Worm (Caenorhabditis elegans): ENCODE results near the gene spn-4.
A peak's percentile ranks its signal among the peaks of the same experiment; 100 is the strongest.

Gene spn-4

ce11 chrV:6806340-6806739 lies 21.6 kb upstream of the spn-4 start, which contains the start of gene dmsr-12:
Gene dmsr-12, minus strand, starts transcription at chrV:6806440.
- TF ChIP-seq fkh-6 (tag; optimal IDR thresholded peaks at IDR 0.05), result no peak
- TF ChIP-seq pag-3 (tag; optimal IDR thresholded peaks at IDR 0.05; ENCODE audit: borderline replicate concordance), result no peak

DNA sequence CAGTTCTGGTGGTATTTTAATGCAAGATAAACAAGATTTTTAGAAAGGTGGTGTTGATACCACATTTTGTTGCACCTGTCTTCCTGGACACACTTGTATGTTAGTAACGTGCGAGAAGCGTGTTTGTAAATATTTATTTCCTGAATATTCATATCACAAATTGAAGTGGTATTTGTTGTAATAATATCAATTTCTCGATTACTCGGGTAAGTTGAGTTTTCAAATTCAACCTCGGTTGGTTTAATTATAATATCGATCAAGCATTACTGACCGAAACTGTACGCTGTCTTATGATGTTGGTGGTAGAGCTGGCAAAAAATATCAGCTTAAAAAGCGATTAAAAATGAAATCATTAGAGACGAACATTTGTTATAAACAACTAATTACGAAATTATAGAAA lies 19.3 kb upstream of the spn-4 start, which contains the start of gene dmsr-11:
Gene dmsr-11 (minus strand): TSS at position 101 of the 400 bp plus-strand sequence.
- TF ChIP-seq sox-2 (GFP tag; IDR thresholded peaks at IDR 0.05) (no peak), unc-55 (GFP tag; optimal IDR thresholded peaks at IDR 0.05) (no peak), tbx-2 (tag; optimal IDR thresholded peaks at IDR 0.05) (no peak), ceh-48 (tag; optimal IDR thresholded peaks at IDR 0.05) (no peak), ceh-31 (tag; optimal IDR thresholded peaks at IDR 0.05) (no peak), hlh-13 (GFP tag; optimal IDR thresholded peaks at IDR 0.05) (no peak), unc-3 (GFP tag; conservative IDR thresholded peaks at IDR 0.05) (no peak), unc-3 (tag; optimal IDR thresholded peaks at IDR 0.05) (no peak), pha-2 (tag; optimal IDR thresholded peaks at IDR 0.05) (no peak), sdc-2 (tag; optimal IDR thresholded peaks at IDR 0.05) (no peak), ets-4 (tag; optimal IDR thresholded peaks at IDR 0.05) (no peak), ahr-1 (tag; optimal IDR thresholded peaks at IDR 0.05) (no peak)

ce11 chrV:6801850-6802249 lies 17.1 kb upstream of the spn-4 start, which contains the start of gene dmsr-10:
Gene dmsr-10, minus strand, starts transcription at chrV:6801950.
- TF ChIP-seq fkh-6 (tag; optimal IDR thresholded peaks at IDR 0.05) (no peak), ets-4 (tag; optimal IDR thresholded peaks at IDR 0.05) (no peak), pat-9 (tag; optimal IDR thresholded peaks at IDR 0.05) (no peak), gmeb-2 (tag; optimal IDR thresholded peaks at IDR 0.05) (no peak), npax-4 (tag; optimal IDR thresholded peaks at IDR 0.05) (no peak), fax-1 (tag; optimal IDR thresholded peaks at IDR 0.05) (no peak), ztf-16 (tag; optimal IDR thresholded peaks at IDR 0.05) (no peak), pqm-1 (tag; optimal IDR thresholded peaks at IDR 0.05) (no peak), ama-1 (optimal IDR thresholded peaks at IDR 0.05) (no peak), unc-3 (GFP tag; conservative IDR thresholded peaks at IDR 0.05) (no peak), unc-3 (tag; optimal IDR thresholded peaks at IDR 0.05) (no peak)

- TF ChIP-seq hlh-8 (tag; optimal IDR thresholded peaks at IDR 0.05) (no peak), nhr-11 (tag; optimal IDR thresholded peaks at IDR 0.05) (no peak), rnt-1 (tag; optimal IDR thresholded peaks at IDR 0.05) (no peak), ztf-16 (tag; optimal IDR thresholded peaks at IDR 0.05) (no peak), K09A11.1 (tag; optimal IDR thresholded peaks at IDR 0.05; ENCODE audit: insufficient read depth) (no peak), pha-2 (tag; optimal IDR thresholded peaks at IDR 0.05) (no peak), ceh-6 (GFP tag; optimal IDR thresholded peaks at IDR 0.05) (no peak), sox-2 (GFP tag; IDR thresholded peaks at IDR 0.05) (no peak), ttx-3 (tag; optimal IDR thresholded peaks at IDR 0.05) (no peak), ceh-30 (tag; optimal IDR thresholded peaks at IDR 0.05) (no peak), unc-3 (GFP tag; conservative IDR thresholded peaks at IDR 0.05) (no peak), unc-3 (tag; optimal IDR thresholded peaks at IDR 0.05) (no peak), ceh-45 (GFP tag; IDR thresholded peaks at IDR 0.05) (no peak), dmd-4 (tag; optimal IDR thresholded peaks at IDR 0.05; ENCODE audit: borderline replicate concordance) (no peak), ceh-18 (tag; optimal IDR thresholded peaks at IDR 0.05) (no peak), hlh-15 (tag; optimal IDR thresholded peaks at IDR 0.05) (no peak), madf-2 (tag; optimal IDR thresholded peaks at IDR 0.05) (no peak), lin-11 (tag; optimal IDR thresholded peaks at IDR 0.05) (no peak), syd-9 (tag; optimal IDR thresholded peaks at IDR 0.05) (no peak)
Measured at ce11 chrV:6799564-6799963, 14.9 kb upstream of the spn-4 start, which contains the start of gene dmsr-9. Gene dmsr-9, minus strand, starts transcription at chrV:6799664.

DNA sequence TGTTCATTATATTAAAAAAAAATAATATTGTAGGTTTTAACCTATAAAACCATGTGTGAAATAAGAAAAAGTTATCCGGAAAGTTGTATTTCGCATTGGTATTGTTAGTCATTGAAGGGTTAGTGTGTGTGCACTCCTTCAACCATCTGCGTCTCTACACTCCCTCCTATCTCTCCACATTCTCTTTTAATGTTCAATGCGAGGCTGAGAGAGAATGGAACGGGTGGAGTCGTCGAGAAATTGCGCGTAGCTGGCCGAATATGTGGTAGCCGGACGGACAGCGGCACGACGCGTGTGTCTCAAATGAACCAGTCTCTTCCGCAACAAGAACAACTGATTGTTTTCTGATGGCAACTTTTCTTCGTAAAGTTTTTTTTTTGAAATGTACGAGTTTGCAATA lies 12.2 kb upstream of the spn-4 start:
- TF ChIP-seq ets-4 (tag; optimal IDR thresholded peaks at IDR 0.05), result no peak
- TF ChIP-seq che-1 (tag; optimal IDR thresholded peaks at IDR 0.05), result no peak
- TF ChIP-seq ceh-9 (tag; optimal IDR thresholded peaks at IDR 0.05), result no peak
- no peak for TF ChIP-seq C38D4.7 (GFP tag; optimal IDR thresholded peaks at IDR 0.05)
- no peak for TF ChIP-seq madf-2 (tag; optimal IDR thresholded peaks at IDR 0.05)
- no peak for TF ChIP-seq unc-55 (GFP tag; optimal IDR thresholded peaks at IDR 0.05)
- no peak for TF ChIP-seq ceh-18 (tag; optimal IDR thresholded peaks at IDR 0.05)
- TF ChIP-seq hlh-6 (tag; optimal IDR thresholded peaks at IDR 0.05), result no peak
- TF ChIP-seq ceh-31 (tag; optimal IDR thresholded peaks at IDR 0.05), result peak; percentile 52
- no peak for TF ChIP-seq ceh-45 (GFP tag; IDR thresholded peaks at IDR 0.05)
- TF ChIP-seq gmeb-2 (tag; optimal IDR thresholded peaks at IDR 0.05), result no peak
- TF ChIP-seq zip-5 (tag; optimal IDR thresholded peaks at IDR 0.05), result no peak
- no peak for TF ChIP-seq lim-6 (tag; optimal IDR thresholded peaks at IDR 0.05)
- TF ChIP-seq rnt-1 (tag; optimal IDR thresholded peaks at IDR 0.05), result no peak
- no peak for TF ChIP-seq ttx-3 (tag; optimal IDR thresholded peaks at IDR 0.05)
- peak; percentile 28 for TF ChIP-seq pha-2 (tag; optimal IDR thresholded peaks at IDR 0.05)
- TF ChIP-seq nfya-1 (tag; optimal IDR thresholded peaks at IDR 0.05), result peak; percentile 22
- TF ChIP-seq sox-2 (GFP tag; IDR thresholded peaks at IDR 0.05), result no peak
- peak; percentile 12 for TF ChIP-seq ceh-19 (GFP tag; optimal IDR thresholded peaks at IDR 0.05)
- no peak for TF ChIP-seq mec-3 (tag; optimal IDR thresholded peaks at IDR 0.05; ENCODE audit: borderline replicate concordance)
- TF ChIP-seq ceh-2 (tag; optimal IDR thresholded peaks at IDR 0.05), result no peak
